Fruit fly (Drosophila melanogaster) whole organism, prepupa: ENCODE data around the gene CG6415.

Experiments used
- CG8319 ChIP-seq: fragments of 200-800 bp; sonication (Bioruptor generic); optimal IDR thresholded peaks from 3 replicates; lab custom pipeline; 2016; ENCODE audit warnings: missing biosample characterization, missing genetic modification characterization
- Sox14 ChIP-seq: fragments of 200-800 bp; sonication (Bioruptor generic); optimal IDR thresholded peaks from 3 replicates; lab custom pipeline; 2016; ENCODE audit warnings: missing biosample characterization, missing genetic modification characterization
- Sox15 ChIP-seq: fragments of 200-800 bp; sonication (Bioruptor generic); optimal IDR thresholded peaks from 3 replicates; lab custom pipeline; 2016; ENCODE audit warnings: missing biosample characterization, missing genetic modification characterization
- dac ChIP-seq: fragments of 200-800 bp; sonication (Bioruptor generic); optimal IDR thresholded peaks from 2 replicates; lab custom pipeline; 2017; ENCODE audit warnings: missing biosample characterization, mild to moderate bottlenecking, missing genetic modification characterization

DNA sequence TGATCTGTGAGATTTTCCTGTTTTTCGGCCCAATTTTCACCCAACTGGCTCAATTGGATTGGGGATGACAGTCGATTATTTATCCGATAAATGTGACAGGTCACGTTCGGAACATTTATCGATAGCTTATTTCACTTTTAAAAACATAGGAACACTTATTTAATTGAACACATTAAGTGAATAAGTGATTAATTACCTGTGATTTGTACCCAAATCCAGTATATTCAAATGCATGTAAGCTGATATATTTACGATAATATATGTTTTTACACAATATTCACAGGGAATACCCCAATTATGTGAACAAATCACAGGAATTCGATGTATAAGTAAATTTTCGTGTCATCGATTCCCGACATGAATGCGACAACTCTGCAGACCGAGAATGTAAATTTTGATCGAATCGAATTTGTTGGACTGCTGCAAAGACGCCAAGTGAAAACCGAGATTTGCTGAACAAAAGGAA is 29.0 kb downstream of the CG6415 start, which contains the start of the genes EMC3 and Dpy-30L1:
- TF ChIP-seq dac (GFP tag; lab: Kevin White, UChicago), result no peak
- TF ChIP-seq Sox15 (GFP tag; lab: Kevin White, UChicago), result no peak
- TF ChIP-seq Sox14, result peak; percentile 35
- TF ChIP-seq CG8319, result no peak
